Worm (Caenorhabditis elegans) whole organism, L2 larva: Measurements from ENCODE around the gene rde-1.

Source experiments
- ZK546.5 ChIP-seq: sonication (generic microtip); optimal IDR thresholded peaks from 2 replicates; lab custom pipeline; 2017; ENCODE audit warnings: missing biosample characterization, missing genetic modification characterization
- aly-2 ChIP-seq: fragments of 150-350 bp; optimal IDR thresholded peaks from 2 replicates; lab custom pipeline; 2014; ENCODE audit warnings: missing biosample characterization, missing genetic modification characterization
- ama-1 ChIP-seq: fragments of 150-350 bp; optimal IDR thresholded peaks from 2 replicates; lab custom pipeline; 2018; ENCODE audit warnings: inconsistent platforms
- ceh-82 ChIP-seq: fragments of 150-350 bp; optimal IDR thresholded peaks from 2 replicates; lab custom pipeline; 2014; ENCODE audit warnings: missing biosample characterization, missing genetic modification characterization
- elt-3 ChIP-seq: sonication (generic microtip); optimal IDR thresholded peaks from 2 replicates; lab custom pipeline; 2017; ENCODE audit warnings: missing biosample characterization, missing genetic modification characterization
- lin-13 ChIP-seq: fragments of 150-350 bp; optimal IDR thresholded peaks from 2 replicates; lab custom pipeline; 2014; ENCODE audit warnings: missing biosample characterization, missing genetic modification reagents, missing genetic modification characterization
- nhr-10 ChIP-seq: sonication (generic microtip); optimal IDR thresholded peaks from 2 replicates; lab custom pipeline; 2017; ENCODE audit warnings: missing biosample characterization, missing genetic modification characterization
- nhr-11 ChIP-seq: fragments of 150-350 bp; optimal IDR thresholded peaks from 2 replicates; lab custom pipeline; 2014; ENCODE audit warnings: missing biosample characterization, missing genetic modification characterization
- nhr-25 ChIP-seq: fragments of 150-350 bp; sonication (generic microtip); optimal IDR thresholded peaks from 3 replicates; lab custom pipeline; 2014; ENCODE audit warnings: missing biosample characterization, missing genetic modification characterization
- skn-1 ChIP-seq: sonication (generic microtip); optimal IDR thresholded peaks from 2 replicates; lab custom pipeline; 2017; ENCODE audit warnings: missing biosample characterization, missing genetic modification characterization
- snpc-4 ChIP-seq: fragments of 150-350 bp; optimal IDR thresholded peaks from 2 replicates; lab custom pipeline; 2014; ENCODE audit warnings: missing biosample characterization, missing genetic modification characterization

ce11 chrV:10023062-10023536 is 31.7 kb upstream of the rde-1 start:
- TF ChIP-seq ama-1 (lab: Kevin White, UChicago), result no peak
- TF ChIP-seq elt-3 (tag; lab: Kevin White, UChicago), result no peak
- no peak for TF ChIP-seq ceh-82
- TF ChIP-seq lin-13 (GFP tag; lab: Kevin White, UChicago), result no peak
- no peak for TF ChIP-seq nhr-10
- no peak for TF ChIP-seq nhr-11 (tag; lab: Kevin White, UChicago)
- no peak for TF ChIP-seq nhr-25 (tag; lab: Kevin White, UChicago)
- no peak for TF ChIP-seq ZK546.5 (tag; lab: Kevin White, UChicago)
- no peak for TF ChIP-seq snpc-4 (tag; lab: Kevin White, UChicago)
- no peak for TF ChIP-seq skn-1 (tag; lab: Kevin White, UChicago)
- TF ChIP-seq aly-2 (tag; lab: Kevin White, UChicago), result no peak
